Worm (Caenorhabditis elegans): ENCODE data around the gene grd-5.

grd-5 gene

DNA sequence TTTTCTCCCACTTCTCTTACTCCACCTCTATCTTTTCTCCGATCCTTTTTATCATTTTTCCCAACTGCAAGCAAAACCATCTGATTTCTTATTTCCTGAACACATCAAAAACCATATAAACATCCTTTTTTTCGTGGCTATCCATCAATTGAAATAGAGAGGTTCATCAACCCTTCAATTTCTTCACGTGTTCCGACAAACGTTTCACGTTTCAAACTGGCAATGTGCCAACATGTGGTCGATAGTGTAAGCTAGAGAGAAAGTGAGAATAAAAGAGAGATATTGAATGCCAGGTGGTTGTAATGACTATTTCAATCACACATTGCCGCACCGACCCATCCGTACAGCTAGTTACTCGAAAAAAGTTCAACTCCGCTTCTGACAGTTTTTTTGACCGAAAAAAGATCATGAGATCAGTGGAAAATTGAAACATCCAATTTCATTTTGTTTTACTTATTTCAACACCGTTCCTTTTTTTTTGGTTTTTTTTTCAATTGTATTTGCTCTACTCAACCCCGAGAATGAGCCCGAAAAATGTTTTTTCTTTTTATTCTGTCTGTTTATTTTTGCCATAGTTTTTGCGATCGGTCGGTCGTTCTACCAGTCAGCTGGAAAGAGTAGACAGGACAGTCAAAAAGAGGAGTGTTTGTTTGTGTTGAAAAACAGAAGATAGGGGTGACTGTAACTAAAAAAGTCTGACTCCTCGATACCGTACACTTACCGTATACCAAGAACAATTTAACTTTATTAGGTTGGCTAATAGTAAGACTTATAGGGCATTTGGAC is 39.9 kb downstream of the grd-5 start:
- TF ChIP-seq F16B12.6 (tag; optimal IDR thresholded peaks at IDR 0.05), result no peak
- TF ChIP-seq sptf-1 (tag; optimal IDR thresholded peaks at IDR 0.05), result no peak
- TF ChIP-seq nhr-71 (tag; optimal IDR thresholded peaks at IDR 0.05), result peak; percentile 60
- TF ChIP-seq egl-27 (tag; optimal IDR thresholded peaks at IDR 0.05), result no peak
- TF ChIP-seq hlh-17 (GFP tag; optimal IDR thresholded peaks at IDR 0.05; ENCODE audit: borderline replicate concordance), result no peak
- TF ChIP-seq swsn-7 (tag; optimal IDR thresholded peaks at IDR 0.05), result no peak
- peak; percentile 8 for TF ChIP-seq dsc-1 (tag; optimal IDR thresholded peaks at IDR 0.05)
- no peak for TF ChIP-seq fkh-10 (GFP tag; optimal IDR thresholded peaks at IDR 0.05)
- TF ChIP-seq tlp-1 (tag; optimal IDR thresholded peaks at IDR 0.05), result no peak
- no peak for TF ChIP-seq ceh-63 (GFP tag; optimal IDR thresholded peaks at IDR 0.05)
- TF ChIP-seq blmp-1 (tag; optimal IDR thresholded peaks at IDR 0.05), result peak; percentile 56
- TF ChIP-seq sox-4 (tag; optimal IDR thresholded peaks at IDR 0.05), result no peak
- TF ChIP-seq nhr-11 (tag; optimal IDR thresholded peaks at IDR 0.05), result no peak
- no peak for TF ChIP-seq vab-15 (tag; optimal IDR thresholded peaks at IDR 0.05)
- no peak for TF ChIP-seq aly-2 (tag; optimal IDR thresholded peaks at IDR 0.05)
- TF ChIP-seq lin-14 (GFP tag; optimal IDR thresholded peaks at IDR 0.05), result peak; percentile 77
- TF ChIP-seq pag-3 (tag; optimal IDR thresholded peaks at IDR 0.05; ENCODE audit: borderline replicate concordance, insufficient read depth), result peak; percentile 91
- TF ChIP-seq snpc-4 (tag; optimal IDR thresholded peaks at IDR 0.05), result no peak
- TF ChIP-seq fos-1 (tag; optimal IDR thresholded peaks at IDR 0.05), result no peak
- TF ChIP-seq nhr-237 (tag; optimal IDR thresholded peaks at IDR 0.05), result no peak
- no peak for TF ChIP-seq jun-1 (tag; optimal IDR thresholded peaks at IDR 0.05)
- no peak for TF ChIP-seq lin-15B (tag; optimal IDR thresholded peaks at IDR 0.05)
- TF ChIP-seq mab-9 (GFP tag; IDR thresholded peaks at IDR 0.05), result no peak
- TF ChIP-seq ztf-11 (tag; optimal IDR thresholded peaks at IDR 0.05), result no peak
- peak; percentile 2 for TF ChIP-seq C16A3.4 (tag; optimal IDR thresholded peaks at IDR 0.05)
- TF ChIP-seq ces-1 (GFP tag; optimal IDR thresholded peaks at IDR 0.05), result no peak
- TF ChIP-seq isw-1 (GFP tag; IDR thresholded peaks at IDR 0.05), result no peak
- no peak for TF ChIP-seq nhr-76 (tag; optimal IDR thresholded peaks at IDR 0.05)
- TF ChIP-seq zip-4 (GFP tag; optimal IDR thresholded peaks at IDR 0.05), result no peak
- TF ChIP-seq C34B4.2 (tag; optimal IDR thresholded peaks at IDR 0.05), result no peak
- no peak for TF ChIP-seq unc-86 (tag; optimal IDR thresholded peaks at IDR 0.05)
- no peak for TF ChIP-seq zag-1 (tag; optimal IDR thresholded peaks at IDR 0.05)
- TF ChIP-seq unc-62 (GFP tag; optimal IDR thresholded peaks at IDR 0.05), result no peak
- no peak for TF ChIP-seq grh-1 (GFP tag; IDR thresholded peaks at IDR 0.05)
- TF ChIP-seq dpl-1 (GFP tag; optimal IDR thresholded peaks at IDR 0.05), result no peak
- no peak for TF ChIP-seq aha-1 (tag; optimal IDR thresholded peaks at IDR 0.05)
- peak in 1 of 2 experiments; percentile 56 for TF ChIP-seq mdl-1 (tag; optimal IDR thresholded peaks at IDR 0.05)
- TF ChIP-seq egl-13 (tag; optimal IDR thresholded peaks at IDR 0.05), result no peak
- TF ChIP-seq mep-1 (tag; optimal IDR thresholded peaks at IDR 0.05), result no peak
- TF ChIP-seq elt-2 (tag; optimal IDR thresholded peaks at IDR 0.05), result no peak
- peak; percentile 13 for TF ChIP-seq sup-37 (GFP tag; optimal IDR thresholded peaks at IDR 0.05)
- no peak for TF ChIP-seq ceh-8 (GFP tag; optimal IDR thresholded peaks at IDR 0.05)
- peak; percentile 8 for TF ChIP-seq tbx-2 (tag; optimal IDR thresholded peaks at IDR 0.05)
- no peak for TF ChIP-seq fkh-8 (tag; optimal IDR thresholded peaks at IDR 0.05)
- no peak for TF ChIP-seq efl-1 (optimal IDR thresholded peaks at IDR 0.05)
- peak in 1 of 2 experiments; percentile 77 for TF ChIP-seq efl-1 (GFP tag; optimal IDR thresholded peaks at IDR 0.05 in 1 of 2)
- peak; percentile 56 for TF ChIP-seq rnt-1 (tag; optimal IDR thresholded peaks at IDR 0.05)
- TF ChIP-seq lin-39 (tag; optimal IDR thresholded peaks at IDR 0.05), result no peak
- TF ChIP-seq Y116A8C.19 (tag; optimal IDR thresholded peaks at IDR 0.05; ENCODE audit: borderline replicate concordance), result no peak
- TF ChIP-seq lsy-2 (tag; optimal IDR thresholded peaks at IDR 0.05), result peak in 1 of 2 experiments; percentile 52
- no peak for TF ChIP-seq pqm-1 (tag; optimal IDR thresholded peaks at IDR 0.05)
- no peak for TF ChIP-seq skn-1 (tag; optimal IDR thresholded peaks at IDR 0.05)
